Worm (Caenorhabditis elegans) whole organism, L3 larva: ENCODE measurements around the gene mab-9.

Source experiments
- ZK546.5 ChIP-seq: sonication (generic microtip); optimal IDR thresholded peaks from 2 replicates; lab custom pipeline; 2017; ENCODE audit warnings: missing biosample characterization, missing genetic modification characterization
- aly-2 ChIP-seq: fragments of 150-350 bp; optimal IDR thresholded peaks from 2 replicates; lab custom pipeline; 2014; ENCODE audit warnings: missing biosample characterization, missing genetic modification characterization
- ama-1 ChIP-seq: fragments of 150-350 bp; optimal IDR thresholded peaks from 2 replicates; lab custom pipeline; 2018
- ceh-28 ChIP-seq: fragments of 150-350 bp; optimal IDR thresholded peaks from 2 replicates; lab custom pipeline; 2014; ENCODE audit warnings: missing biosample characterization, missing genetic modification reagents, missing genetic modification characterization
- ceh-82 ChIP-seq: fragments of 150-350 bp; optimal IDR thresholded peaks from 2 replicates; lab custom pipeline; 2014; ENCODE audit warnings: missing biosample characterization, missing genetic modification characterization
- ceh-9 ChIP-seq: sonication (generic microtip); optimal IDR thresholded peaks from 2 replicates; lab custom pipeline; 2018; ENCODE audit warnings: missing biosample characterization, missing genetic modification characterization
- elt-1 ChIP-seq: fragments of 150-350 bp; optimal IDR thresholded peaks from 2 replicates; lab custom pipeline; 2014; ENCODE audit warnings: missing biosample characterization, missing genetic modification characterization
- elt-2 ChIP-seq: sonication (generic microtip); optimal IDR thresholded peaks from 2 replicates; lab custom pipeline; 2016; ENCODE audit warnings: missing genetic modification reagents, mild to moderate bottlenecking, missing genetic modification characterization, missing compliant biosample characterization
- elt-3 ChIP-seq, 3 experiments: fragments of 150-350 bp in 1 of 3; sonication (generic microtip) in 2 of 3; optimal IDR thresholded peaks; 2 replicates in 2 of 3; 4 replicates in 1 of 3; lab custom pipeline; 2014 to 2017; ENCODE audit warnings: missing biosample characterization in 3 of 3, missing genetic modification characterization in 3 of 3
- fkh-10 ChIP-seq: sonication (generic microtip); optimal IDR thresholded peaks from 2 replicates; lab custom pipeline; 2017; ENCODE audit warnings: missing biosample characterization, missing genetic modification reagents, missing genetic modification characterization
- fos-1 ChIP-seq: fragments of 150-350 bp; optimal IDR thresholded peaks from 2 replicates; lab custom pipeline; 2014; ENCODE audit warnings: missing biosample characterization, missing genetic modification characterization
- hmg-11 ChIP-seq: sonication (generic microtip); optimal IDR thresholded peaks from 2 replicates; lab custom pipeline; 2016; ENCODE audit warnings: missing genetic modification characterization, missing compliant biosample characterization
- lsy-12 ChIP-seq: sonication (generic microtip); optimal IDR thresholded peaks from 2 replicates; lab custom pipeline; 2016; ENCODE audit warnings: mild to moderate bottlenecking, missing genetic modification characterization, missing compliant biosample characterization
- mdl-1 ChIP-seq: fragments of 150-350 bp; optimal IDR thresholded peaks from 2 replicates; lab custom pipeline; 2014; ENCODE audit warnings: missing biosample characterization, missing genetic modification characterization
- mml-1 ChIP-seq: fragments of 150-350 bp; sonication (generic microtip); optimal IDR thresholded peaks from 3 replicates; lab custom pipeline; 2014; ENCODE audit warnings: missing biosample characterization, missing genetic modification characterization
- nfya-1 ChIP-seq: sonication (generic microtip); optimal IDR thresholded peaks from 2 replicates; lab custom pipeline; 2017; ENCODE audit warnings: missing genetic modification characterization, mild to moderate bottlenecking, missing compliant biosample characterization, antibody characterized with exemption, moderate library complexity; ENCODE audit not compliant: insufficient read depth
- nhr-11 ChIP-seq: fragments of 150-350 bp; optimal IDR thresholded peaks from 2 replicates; lab custom pipeline; 2014; ENCODE audit warnings: missing biosample characterization, missing genetic modification characterization
- nhr-23 ChIP-seq: fragments of 150-350 bp; optimal IDR thresholded peaks from 2 replicates; lab custom pipeline; 2014; ENCODE audit warnings: missing biosample characterization, missing genetic modification reagents, missing genetic modification characterization
- nhr-237 ChIP-seq: fragments of 150-350 bp; optimal IDR thresholded peaks from 2 replicates; lab custom pipeline; 2014; ENCODE audit warnings: missing biosample characterization, missing genetic modification characterization
- nhr-43 ChIP-seq: sonication (generic microtip); optimal IDR thresholded peaks from 2 replicates; lab custom pipeline; 2016; ENCODE audit warnings: mild to moderate bottlenecking, missing genetic modification characterization, missing compliant biosample characterization; ENCODE audit not compliant: poor library complexity, severe bottlenecking
- nhr-67 ChIP-seq: fragments of 150-350 bp; optimal IDR thresholded peaks from 2 replicates; lab custom pipeline; 2014; ENCODE audit warnings: missing biosample characterization, missing genetic modification characterization
- pha-4 ChIP-seq: fragments of 150-350 bp; optimal IDR thresholded peaks from 2 replicates; lab custom pipeline; 2014; ENCODE audit warnings: missing biosample characterization, missing genetic modification reagents, missing genetic modification characterization
- sea-2 ChIP-seq: fragments of 150-350 bp; sonication (generic microtip); optimal IDR thresholded peaks from 4 replicates; lab custom pipeline; 2014; ENCODE audit warnings: missing biosample characterization, missing genetic modification reagents, missing genetic modification characterization
- skn-1 ChIP-seq: fragments of 150-350 bp; optimal IDR thresholded peaks from 2 replicates; lab custom pipeline; 2014; ENCODE audit warnings: missing biosample characterization, missing genetic modification characterization
- unc-62 ChIP-seq: fragments of 150-350 bp; sonication (generic microtip); optimal IDR thresholded peaks from 4 replicates; lab custom pipeline; 2014; ENCODE audit warnings: missing biosample characterization, missing genetic modification reagents, missing genetic modification characterization

Gene mab-9

DNA sequence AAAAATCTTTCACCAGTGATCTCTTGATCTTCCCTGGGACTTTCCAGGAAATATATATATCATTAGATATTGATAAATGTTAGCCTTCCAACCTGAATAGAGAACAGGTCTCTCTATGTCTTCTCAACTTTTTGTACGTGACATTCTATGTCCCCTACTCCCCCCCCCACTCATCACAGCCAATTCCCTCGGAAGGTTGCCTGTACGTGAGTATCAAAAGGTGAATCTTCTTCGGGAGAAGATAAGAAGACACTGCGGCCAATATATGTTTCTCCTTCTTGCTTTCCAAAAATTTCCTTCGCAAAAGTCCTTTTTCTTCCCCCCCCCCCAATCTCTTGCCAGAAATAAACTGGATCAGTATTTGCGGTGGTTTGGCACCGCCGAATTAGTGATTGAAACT lies 26.6 kb downstream of the mab-9 start:
- no peak for TF ChIP-seq ceh-9 (tag; lab: Kevin White, UChicago)
- no peak for TF ChIP-seq skn-1
- no peak for TF ChIP-seq elt-2 (tag; lab: Kevin White, UChicago)
- no peak for TF ChIP-seq elt-1 (tag; lab: Kevin White, UChicago)
- peak; percentile 6 for TF ChIP-seq nfya-1 (tag; lab: Kevin White, UChicago)
- no peak for TF ChIP-seq mdl-1 (tag; lab: Kevin White, UChicago)
- peak; percentile 5 for TF ChIP-seq unc-62 (GFP tag; lab: Kevin White, UChicago)
- peak; percentile 58 for TF ChIP-seq nhr-43 (tag; lab: Kevin White, UChicago)
- peak; percentile 9 for TF ChIP-seq ama-1 (lab: Kevin White, UChicago)
- peak; percentile 60 for TF ChIP-seq nhr-23 (tag; lab: Kevin White, UChicago)
- no peak for TF ChIP-seq ceh-82
- TF ChIP-seq elt-3 (tag; optimal IDR thresholded peaks at IDR 0.05; lab: Kevin White, UChicago), result peak in 1 of 3 experiments; percentile 8

DNA sequence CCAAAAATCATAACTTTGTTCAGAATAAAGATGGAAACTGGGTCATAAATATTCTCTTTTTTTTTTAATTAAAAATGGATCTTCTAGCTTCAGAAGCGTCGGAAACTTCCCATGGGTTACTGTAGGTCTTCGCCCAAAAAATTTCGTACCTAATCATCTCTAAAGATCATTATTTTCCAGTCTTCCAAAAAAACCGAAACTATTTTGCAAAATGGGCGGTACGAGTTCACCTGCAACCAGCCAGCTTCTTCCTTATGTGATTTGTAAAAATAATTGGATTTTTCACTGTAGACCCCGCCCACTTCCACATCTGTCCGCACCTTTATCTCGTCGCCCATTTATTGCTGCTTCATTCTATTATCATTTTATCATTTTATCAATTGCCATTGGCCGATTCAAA lies 30.6 kb downstream of the mab-9 start, which contains the start of gene mlt-10:
Gene mlt-10, plus strand, starts transcription at position 301 of the 400 bp plus-strand sequence.
- no peak for TF ChIP-seq nhr-237 (tag; lab: Kevin White, UChicago)
- no peak for TF ChIP-seq hmg-11 (tag; lab: Kevin White, UChicago)

DNA sequence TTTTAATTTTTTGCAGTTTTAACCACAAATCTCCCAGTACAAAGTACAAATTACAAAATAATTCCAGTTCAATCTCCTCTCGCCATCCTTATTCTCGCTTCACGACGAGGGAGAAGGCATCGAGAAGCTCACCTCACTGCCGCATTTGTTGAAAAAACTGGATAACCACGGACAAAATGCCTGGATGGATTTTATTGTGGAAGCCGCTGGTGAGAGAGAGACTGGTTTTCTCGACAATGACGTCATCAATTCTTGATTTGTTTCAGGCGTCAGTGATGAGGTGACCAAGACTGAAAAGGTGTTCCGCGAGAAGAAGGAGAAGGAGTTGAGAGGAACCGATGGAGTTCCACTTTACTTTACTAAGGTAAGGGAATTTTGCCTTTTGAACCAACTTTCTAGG lies 33.7 kb downstream of the mab-9 start:
- TF ChIP-seq unc-62 (GFP tag; lab: Kevin White, UChicago) (no peak), nhr-43 (tag; lab: Kevin White, UChicago) (peak; percentile 74)

DNA sequence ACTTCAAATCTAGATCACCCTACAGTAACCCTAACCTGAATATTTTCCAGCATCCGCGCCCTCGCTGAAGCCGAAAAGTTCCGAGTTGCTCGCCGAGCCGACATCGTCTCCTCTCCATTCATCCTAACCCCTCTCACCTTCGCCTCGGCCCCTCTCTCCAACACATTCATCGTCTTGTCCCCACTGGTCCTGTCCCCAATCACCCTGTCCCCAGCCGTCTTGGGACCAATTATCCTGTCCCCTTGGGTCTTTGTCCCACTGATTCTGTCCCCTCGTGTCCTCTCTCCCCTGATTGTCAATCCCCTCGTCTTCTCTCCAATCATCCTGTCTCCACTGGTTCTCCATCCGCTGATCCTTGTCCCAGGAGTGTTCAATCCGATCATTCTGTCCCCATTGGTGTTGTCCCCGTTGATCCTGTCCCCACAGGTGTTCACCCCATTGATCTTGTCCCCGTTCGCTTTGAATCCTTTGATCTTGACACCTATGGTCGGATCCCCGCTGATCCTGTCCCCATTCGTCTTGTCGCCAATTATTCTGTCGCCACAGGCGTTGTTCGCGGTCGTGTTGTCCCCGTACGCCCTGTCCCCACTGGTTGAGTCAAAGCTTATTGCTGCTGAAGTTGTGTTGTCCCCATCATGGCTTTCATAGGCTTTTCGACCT lies 35.6 kb downstream of the mab-9 start, which contains the start of gene lips-7:
Gene lips-7, plus strand, starts transcription at position 610 of the 660 bp plus-strand sequence.
- TF ChIP-seq ZK546.5 (no peak), aly-2 (tag; lab: Kevin White, UChicago) (no peak), fos-1 (no peak), lsy-12 (tag; lab: Kevin White, UChicago) (peak; percentile 40)
- TF ChIP-seq, all 47 proteins: peak for 1

DNA sequence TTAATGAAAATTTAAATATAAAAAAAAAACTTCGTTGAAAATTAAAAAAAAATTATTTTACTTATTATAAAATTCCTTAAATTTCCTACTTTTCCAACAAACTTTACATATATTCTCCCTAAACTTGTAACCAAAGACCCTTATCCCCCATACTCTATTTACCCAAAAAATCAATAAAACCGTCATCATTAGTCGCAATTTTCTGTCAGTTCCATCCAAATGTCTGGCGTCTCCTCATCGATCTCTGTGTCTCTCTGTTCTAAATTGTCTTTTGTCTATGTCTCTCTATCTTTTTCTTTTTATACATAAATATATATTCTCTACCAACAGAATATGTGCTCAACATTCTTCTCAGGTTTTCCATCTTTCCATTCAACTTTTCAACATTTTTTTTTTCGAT lies 39.5 kb downstream of the mab-9 start:
- TF ChIP-seq sea-2 (GFP tag; lab: Kevin White, UChicago), result no peak
- TF ChIP-seq nhr-11 (tag; lab: Kevin White, UChicago), result no peak
- TF ChIP-seq fkh-10 (GFP tag; lab: Kevin White, UChicago), result no peak
- TF ChIP-seq mdl-1 (tag; lab: Kevin White, UChicago), result no peak
- no peak for TF ChIP-seq mml-1
- peak; percentile 67 for TF ChIP-seq ceh-28 (tag; lab: Kevin White, UChicago)
- TF ChIP-seq pha-4 (tag; lab: Kevin White, UChicago), result peak; percentile 44
- peak; percentile 30 for TF ChIP-seq hmg-11 (tag; lab: Kevin White, UChicago)

DNA sequence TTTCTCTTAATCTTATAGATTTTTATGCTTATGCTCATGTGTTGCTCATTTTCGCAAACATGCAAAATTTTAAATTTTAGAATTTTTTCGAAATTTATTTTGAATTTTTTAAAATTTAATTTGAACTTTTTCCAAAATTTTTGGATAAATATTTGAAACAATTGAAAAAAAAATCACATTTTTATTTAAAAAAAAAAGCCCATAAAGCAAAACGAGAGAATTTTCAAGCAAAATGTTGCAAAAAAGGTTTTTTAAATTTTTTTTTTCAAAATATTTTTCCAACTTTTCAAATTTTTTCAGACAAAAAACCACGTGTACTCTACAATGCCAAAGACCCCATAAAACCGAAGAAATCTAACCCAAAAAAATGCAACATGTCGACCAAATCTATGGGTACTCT lies 40.4 kb downstream of the mab-9 start, which contains the start of the genes C09E8.1 and C09E8.6:
Gene C09E8.1, plus strand, starts transcription at position 301 of the 400 bp plus-strand sequence.
Gene C09E8.6, plus strand, starts transcription at position 313 of the 400 bp plus-strand sequence.
- no peak for TF ChIP-seq fos-1
- TF ChIP-seq nhr-23 (tag; lab: Kevin White, UChicago), result no peak
- no peak for TF ChIP-seq sea-2 (GFP tag; lab: Kevin White, UChicago)

DNA sequence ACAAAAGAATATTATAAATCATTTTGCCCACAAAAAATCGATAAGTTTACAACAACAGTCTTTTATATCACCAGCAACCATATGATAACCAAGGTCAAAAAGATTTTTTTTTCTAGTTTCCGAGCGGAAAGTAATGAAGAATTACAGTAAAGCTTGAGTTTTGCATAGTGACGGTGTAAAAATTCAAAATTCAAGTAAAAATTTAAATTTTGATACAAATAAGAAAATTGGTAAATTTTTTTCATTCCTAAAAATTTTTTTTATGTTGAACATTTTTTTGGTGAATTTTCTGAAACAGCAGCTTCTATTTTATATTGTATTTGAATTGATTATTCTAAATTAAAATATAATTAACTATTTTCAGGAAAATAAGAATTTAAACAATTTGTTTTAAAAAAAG lies 53.0 kb downstream of the mab-9 start, which contains the start of gene W08F4.5:
Gene W08F4.5, minus strand, starts transcription at position 101 of the 400 bp plus-strand sequence.
- peak; percentile 40 for TF ChIP-seq ceh-28 (tag; lab: Kevin White, UChicago)
- TF ChIP-seq nhr-23 (tag; lab: Kevin White, UChicago), result peak; percentile 48
- no peak for TF ChIP-seq nhr-67 (tag; lab: Kevin White, UChicago)
- TF ChIP-seq nhr-43 (tag; lab: Kevin White, UChicago), result no peak
